Worm (Caenorhabditis elegans) whole organism, mixed stage, embryonic: ENCODE data around the gene cpna-5.

ENCODE experiments used
- M03D4.4 ChIP-seq: sonication (generic microtip); optimal IDR thresholded peaks from 2 replicates; lab custom pipeline; 2017; ENCODE audit warnings: mild to moderate bottlenecking, missing genetic modification characterization, missing compliant biosample characterization
- bed-3 ChIP-seq: fragments of 200-800 bp; sonication (Bioruptor generic); optimal IDR thresholded peaks from 3 replicates; lab custom pipeline; 2018; ENCODE audit warnings: mild to moderate bottlenecking, missing genetic modification characterization, moderate library complexity, missing compliant biosample characterization
- blmp-1 ChIP-seq: fragments of 150-350 bp; optimal IDR thresholded peaks from 2 replicates; lab custom pipeline; 2014; ENCODE audit warnings: missing biosample characterization, missing genetic modification characterization
- ceh-83 ChIP-seq: fragments of 200-800 bp; sonication (Bioruptor generic); optimal IDR thresholded peaks from 2 replicates; lab custom pipeline; 2018; ENCODE audit warnings: mild to moderate bottlenecking, missing genetic modification characterization, missing compliant biosample characterization
- ces-1 ChIP-seq: fragments of 150-350 bp; optimal IDR thresholded peaks from 2 replicates; lab custom pipeline; 2014; ENCODE audit warnings: missing biosample characterization, missing genetic modification reagents, missing genetic modification characterization
- drap-1 ChIP-seq: fragments of 200-800 bp; sonication (Bioruptor generic); optimal IDR thresholded peaks from 3 replicates; lab custom pipeline; 2018; ENCODE audit warnings: mild to moderate bottlenecking, missing genetic modification characterization, missing compliant biosample characterization
- elt-1 ChIP-seq: sonication (generic microtip); optimal IDR thresholded peaks from 2 replicates; lab custom pipeline; 2017; ENCODE audit warnings: missing genetic modification characterization, mild to moderate bottlenecking, missing compliant biosample characterization, antibody characterized with exemption, moderate library complexity, borderline replicate concordance; ENCODE audit not compliant: insufficient read depth
- elt-3 ChIP-seq: fragments of 150-350 bp; optimal IDR thresholded peaks from 2 replicates; lab custom pipeline; 2014; ENCODE audit warnings: missing biosample characterization, missing genetic modification characterization
- flh-1 ChIP-seq: fragments of 200-800 bp; sonication (Bioruptor generic); optimal IDR thresholded peaks from 2 replicates; lab custom pipeline; 2018; ENCODE audit warnings: mild to moderate bottlenecking, missing genetic modification characterization, moderate library complexity, missing compliant biosample characterization
- ham-2 ChIP-seq: fragments of 200-800 bp; sonication (Bioruptor generic); optimal IDR thresholded peaks from 2 replicates; lab custom pipeline; 2018; ENCODE audit warnings: mild to moderate bottlenecking, missing genetic modification characterization, missing compliant biosample characterization
- hlh-1 ChIP-seq: fragments of 150-350 bp; optimal IDR thresholded peaks from 2 replicates; lab custom pipeline; 2014; ENCODE audit warnings: missing biosample characterization, missing genetic modification reagents, missing genetic modification characterization
- lin-13 ChIP-seq: fragments of 150-350 bp; optimal IDR thresholded peaks from 2 replicates; lab custom pipeline; 2014; ENCODE audit warnings: missing biosample characterization, missing genetic modification characterization
- lin-32 ChIP-seq: fragments of 200-800 bp; sonication (Bioruptor generic); optimal IDR thresholded peaks from 2 replicates; lab custom pipeline; 2018; ENCODE audit warnings: mild to moderate bottlenecking, missing genetic modification characterization, missing compliant biosample characterization
- lsy-2 ChIP-seq: fragments of 150-350 bp; optimal IDR thresholded peaks from 2 replicates; lab custom pipeline; 2014; ENCODE audit warnings: missing biosample characterization, missing genetic modification characterization
- mab-5 ChIP-seq: fragments of 150-350 bp; optimal IDR thresholded peaks from 2 replicates; lab custom pipeline; 2014; ENCODE audit warnings: missing biosample characterization, missing genetic modification characterization
- mep-1 ChIP-seq: fragments of 150-350 bp; optimal IDR thresholded peaks from 2 replicates; lab custom pipeline; 2017; ENCODE audit warnings: missing biosample characterization, missing genetic modification reagents, missing genetic modification characterization, inconsistent platforms
- nhr-12 ChIP-seq: fragments of 150-350 bp; optimal IDR thresholded peaks from 2 replicates; lab custom pipeline; 2014; ENCODE audit warnings: missing biosample characterization, missing genetic modification characterization
- nhr-237 ChIP-seq: fragments of 150-350 bp; optimal IDR thresholded peaks from 2 replicates; lab custom pipeline; 2014; ENCODE audit warnings: missing biosample characterization, missing genetic modification characterization
- nhr-28 ChIP-seq: fragments of 150-350 bp; optimal IDR thresholded peaks from 2 replicates; lab custom pipeline; 2014; ENCODE audit warnings: missing biosample characterization, missing genetic modification characterization
- nhr-76 ChIP-seq: sonication (generic microtip); optimal IDR thresholded peaks from 2 replicates; lab custom pipeline; 2017; ENCODE audit warnings: missing biosample characterization, missing genetic modification characterization
- pha-4 ChIP-seq: fragments of 150-350 bp; optimal IDR thresholded peaks from 2 replicates; lab custom pipeline; 2018; ENCODE audit warnings: missing biosample characterization, missing genetic modification reagents, missing genetic modification characterization
- sem-2 ChIP-seq: fragments of 200-800 bp; sonication (Bioruptor generic); optimal IDR thresholded peaks from 2 replicates; lab custom pipeline; 2018; ENCODE audit warnings: mild to moderate bottlenecking, missing genetic modification characterization, missing compliant biosample characterization
- snpc-4 ChIP-seq: fragments of 150-350 bp; optimal IDR thresholded peaks from 2 replicates; lab custom pipeline; 2014; ENCODE audit warnings: missing biosample characterization, missing genetic modification characterization
- sptf-1 ChIP-seq: sonication (generic microtip); optimal IDR thresholded peaks from 2 replicates; lab custom pipeline; 2017; ENCODE audit warnings: mild to moderate bottlenecking, missing genetic modification characterization, moderate library complexity, missing compliant biosample characterization
- tbx-8 ChIP-seq: fragments of 200-800 bp; sonication (Bioruptor generic); optimal IDR thresholded peaks from 2 replicates; lab custom pipeline; 2018; ENCODE audit warnings: mild to moderate bottlenecking, missing genetic modification characterization, moderate library complexity, missing compliant biosample characterization
- unc-120 ChIP-seq: sonication (generic microtip); optimal IDR thresholded peaks from 2 replicates; lab custom pipeline; 2017; ENCODE audit warnings: missing genetic modification characterization, missing compliant biosample characterization; ENCODE audit not compliant: poor library complexity, severe bottlenecking
- unc-39 ChIP-seq: fragments of 150-350 bp; optimal IDR thresholded peaks from 2 replicates; lab custom pipeline; 2014; ENCODE audit warnings: missing biosample characterization, missing genetic modification characterization
- unc-62 ChIP-seq: fragments of 150-350 bp; optimal IDR thresholded peaks from 2 replicates; lab custom pipeline; 2014; ENCODE audit warnings: missing biosample characterization, missing genetic modification reagents, missing genetic modification characterization
- zip-8 ChIP-seq: fragments of 150-350 bp; optimal IDR thresholded peaks from 2 replicates; lab custom pipeline; 2014; ENCODE audit warnings: missing biosample characterization, missing genetic modification characterization

The cpna-5 gene

ce11 chrII:7718491-7718890 is at the start of gene cpna-5:
Gene cpna-5, minus strand, starts transcription at chrII:7718591.
- TF ChIP-seq ham-2, result no peak
- no peak for TF ChIP-seq unc-120 (tag; lab: Kevin White, UChicago)
- TF ChIP-seq lin-13, result no peak
- TF ChIP-seq blmp-1, result no peak

- TF ChIP-seq mab-5 (tag; lab: Kevin White, UChicago), result no peak
- no peak for TF ChIP-seq drap-1 (GFP tag; lab: Kevin White, UChicago)
- TF ChIP-seq, all 35 proteins: peak for 0
These were observed 47.1 kb upstream of the cpna-5 start, which contains the start of gene srh-39 for ce11 chrII:7765456-7765855. Gene srh-39, minus strand, starts transcription at chrII:7765556.

- TF ChIP-seq tbx-8 (GFP tag; lab: Kevin White, UChicago), result no peak
- TF ChIP-seq lsy-2 (tag; lab: Kevin White, UChicago), result no peak
- no peak for TF ChIP-seq blmp-1
- no peak for TF ChIP-seq lin-13
- no peak for TF ChIP-seq sem-2
- TF ChIP-seq snpc-4 (tag; lab: Kevin White, UChicago), result no peak
- no peak for TF ChIP-seq ceh-83 (GFP tag; lab: Kevin White, UChicago)
- TF ChIP-seq elt-1 (tag; lab: Kevin White, UChicago), result no peak
- TF ChIP-seq nhr-76 (tag; lab: Kevin White, UChicago), result no peak
These were observed 45.2 kb upstream of the cpna-5 start, which contains the start of gene B0228.9 for ce11 chrII:7763569-7763968. Gene B0228.9, minus strand, starts transcription at chrII:7763669.

DNA sequence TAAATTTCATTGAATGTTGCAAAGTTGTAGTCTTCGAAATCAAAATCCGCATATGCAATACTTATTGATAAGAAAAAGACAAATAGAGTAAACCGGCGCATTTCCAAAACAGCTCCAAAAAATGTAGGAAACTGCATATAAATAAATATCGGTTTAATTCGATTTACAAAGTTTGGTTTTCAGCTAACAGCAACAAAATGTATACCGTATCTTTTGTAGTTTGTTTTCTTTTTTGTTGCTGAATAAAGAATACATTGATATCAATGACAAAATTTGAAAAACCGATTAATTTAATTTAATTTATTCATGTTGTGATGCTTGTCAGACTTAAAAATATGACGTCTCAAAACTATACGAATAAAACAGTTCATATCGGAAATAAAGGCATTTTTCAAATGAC is 43.0 kb upstream of the cpna-5 start, which contains the start of gene B0228.8:
Gene B0228.8 (minus strand): TSS at position 101 of the 400 bp plus-strand sequence.
- TF ChIP-seq unc-62 (GFP tag; lab: Kevin White, UChicago) (no peak), mep-1 (no peak), lin-13 (no peak), tbx-8 (GFP tag; lab: Kevin White, UChicago) (no peak), nhr-237 (tag; lab: Kevin White, UChicago) (no peak), zip-8 (tag; lab: Kevin White, UChicago) (no peak), drap-1 (GFP tag; lab: Kevin White, UChicago) (no peak), blmp-1 (no peak), unc-39 (tag; lab: Kevin White, UChicago) (no peak), pha-4 (tag; lab: Kevin White, UChicago) (no peak), elt-3 (tag; lab: Kevin White, UChicago) (no peak), lin-32 (GFP tag; lab: Kevin White, UChicago) (no peak), mab-5 (tag; lab: Kevin White, UChicago) (no peak), sptf-1 (no peak)

DNA sequence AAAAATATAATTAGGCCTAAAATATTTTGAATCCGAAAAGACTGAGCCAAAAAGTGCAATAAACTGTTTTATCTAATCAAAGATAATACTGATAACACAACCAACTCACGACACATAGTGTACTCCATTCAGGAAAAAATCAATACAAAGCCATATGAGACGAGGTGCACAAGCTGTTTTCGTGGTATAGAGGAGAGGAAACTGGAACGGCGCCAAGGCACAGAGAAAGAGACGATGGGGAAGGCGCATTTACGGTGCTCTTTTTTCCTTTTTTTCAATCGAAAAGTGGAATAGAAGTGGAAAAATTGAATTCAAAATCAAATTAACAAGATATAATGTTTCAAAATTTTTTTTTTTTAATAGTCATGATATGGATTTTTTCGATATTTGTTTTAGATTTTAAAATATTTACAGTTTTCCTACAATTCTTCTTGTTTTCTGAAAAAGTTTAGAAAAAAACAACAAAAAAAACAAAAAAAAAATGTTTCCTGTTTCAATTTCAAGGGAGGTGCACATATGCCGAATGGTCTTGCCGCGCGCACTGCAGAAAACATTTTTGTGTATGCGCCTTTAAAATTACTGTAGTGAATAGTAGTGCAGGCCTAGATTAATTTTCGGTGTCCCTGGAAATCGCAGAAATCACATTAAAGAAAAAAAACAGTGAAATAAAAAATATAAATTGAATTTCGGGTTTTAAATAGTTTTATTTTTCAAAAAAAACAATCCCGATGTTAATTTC is 40.2 kb upstream of the cpna-5 start, which contains the start of gene B0228.7:
Gene B0228.7 (minus strand): TSS at position 627 of the 739 bp plus-strand sequence.
- TF ChIP-seq bed-3 (GFP tag; lab: Kevin White, UChicago) (no peak), drap-1 (GFP tag; lab: Kevin White, UChicago) (no peak), unc-120 (tag; lab: Kevin White, UChicago) (no peak), snpc-4 (tag; lab: Kevin White, UChicago) (no peak), elt-1 (tag; lab: Kevin White, UChicago) (no peak), nhr-12 (no peak)

- TF ChIP-seq M03D4.4 (peak; percentile 29), unc-62 (GFP tag; lab: Kevin White, UChicago) (peak; percentile 1), ceh-83 (GFP tag; lab: Kevin White, UChicago) (peak; percentile 66), ces-1 (GFP tag; lab: Kevin White, UChicago) (no peak), hlh-1 (tag; lab: Kevin White, UChicago) (peak; percentile 36), flh-1 (GFP tag; lab: Kevin White, UChicago) (peak; percentile 18), bed-3 (GFP tag; lab: Kevin White, UChicago) (peak; percentile 8), drap-1 (GFP tag; lab: Kevin White, UChicago) (peak; percentile 48), nhr-28 (tag; lab: Kevin White, UChicago) (no peak)
These were observed 38.4 kb upstream of the cpna-5 start for ce11 chrII:7756810-7757209.
